Worm (Caenorhabditis elegans): ENCODE results near the gene T04C12.33.
A peak's percentile ranks its signal among the peaks of the same experiment; 100 is the strongest.

Gene T04C12.33

DNA sequence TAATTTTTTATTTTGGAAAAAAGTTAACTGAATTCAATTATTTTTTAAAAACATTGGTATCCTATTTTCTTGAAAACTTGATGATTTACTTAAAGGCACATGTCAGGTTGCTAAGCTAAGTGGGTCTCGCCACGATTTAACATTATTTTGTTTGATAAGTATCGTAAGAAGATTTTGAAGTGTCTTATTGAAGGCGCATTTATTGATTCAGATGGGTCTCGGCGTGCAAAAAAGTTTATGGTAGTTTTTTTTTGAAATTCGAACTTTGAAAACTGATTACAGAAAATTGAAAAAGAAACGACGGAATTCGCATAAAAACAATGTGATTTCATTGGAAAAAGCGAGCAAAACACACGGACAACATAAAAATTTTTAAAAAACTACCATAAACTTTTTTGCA lies 30.9 kb downstream of the T04C12.33 start:
- TF ChIP-seq nhr-77 (tag; optimal IDR thresholded peaks at IDR 0.05): no peak
- TF ChIP-seq ceh-82 (tag; optimal IDR thresholded peaks at IDR 0.05): no peak
- no peak for TF ChIP-seq nhr-43 (tag; optimal IDR thresholded peaks at IDR 0.05; ENCODE audit: poor library complexity, severe bottlenecking)
- no peak for TF ChIP-seq nhr-28 (tag; optimal IDR thresholded peaks at IDR 0.05)
- no peak for TF ChIP-seq unc-39 (tag; optimal IDR thresholded peaks at IDR 0.05)
- no peak for TF ChIP-seq fkh-2 (tag; optimal IDR thresholded peaks at IDR 0.05)
- TF ChIP-seq mdl-1 (tag; optimal IDR thresholded peaks at IDR 0.05): no peak
- TF ChIP-seq nhr-12 (tag; optimal IDR thresholded peaks at IDR 0.05): no peak
- TF ChIP-seq ZK546.5 (tag; optimal IDR thresholded peaks at IDR 0.05): no peak
- no peak for TF ChIP-seq nhr-76 (tag; optimal IDR thresholded peaks at IDR 0.05)
- no peak for TF ChIP-seq lsy-12 (tag; optimal IDR thresholded peaks at IDR 0.05)
- no peak for TF ChIP-seq elt-3 (tag; optimal IDR thresholded peaks at IDR 0.05)
- no peak for TF ChIP-seq pqm-1 (tag; optimal IDR thresholded peaks at IDR 0.05)
- TF ChIP-seq unc-62 (GFP tag; optimal IDR thresholded peaks at IDR 0.05): no peak
- no peak for TF ChIP-seq ztf-4 (tag; optimal IDR thresholded peaks at IDR 0.05)
- TF ChIP-seq ztf-11 (tag; optimal IDR thresholded peaks at IDR 0.05): no peak
- no peak for TF ChIP-seq fkh-10 (GFP tag; optimal IDR thresholded peaks at IDR 0.05)

DNA sequence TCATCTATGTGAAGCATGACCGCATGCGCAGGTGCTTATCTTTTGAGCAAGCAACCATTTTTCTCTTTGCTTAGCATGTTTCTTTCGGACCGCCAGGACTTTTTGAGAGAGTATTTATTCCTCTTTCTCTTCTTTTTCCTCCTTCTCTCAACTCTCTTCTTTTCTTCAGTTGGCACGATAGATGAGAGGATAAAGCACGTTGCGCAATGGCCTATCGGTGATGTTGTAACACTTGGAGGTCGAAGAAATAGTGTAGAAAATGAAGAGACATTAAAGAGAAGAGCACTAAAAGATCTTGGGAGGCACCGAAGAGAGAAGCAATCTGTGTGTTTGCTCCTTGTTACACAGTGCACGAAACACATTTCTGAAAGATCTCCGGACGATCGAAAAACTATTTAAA lies 31.7 kb downstream of the T04C12.33 start:
- TF ChIP-seq mdl-1 (tag; optimal IDR thresholded peaks at IDR 0.05): peak; percentile 57
- TF ChIP-seq lin-39 (tag; optimal IDR thresholded peaks at IDR 0.05): peak; percentile 71
- TF ChIP-seq jun-1 (tag; optimal IDR thresholded peaks at IDR 0.05): no peak
- TF ChIP-seq ceh-82 (tag; optimal IDR thresholded peaks at IDR 0.05): no peak
- TF ChIP-seq pqm-1 (tag; optimal IDR thresholded peaks at IDR 0.05): no peak
- TF ChIP-seq hmg-11 (tag; optimal IDR thresholded peaks at IDR 0.05): peak; percentile 21
- TF ChIP-seq nhr-67 (tag; optimal IDR thresholded peaks at IDR 0.05): no peak
- peak; percentile 73 for TF ChIP-seq nfya-1 (tag; optimal IDR thresholded peaks at IDR 0.05; ENCODE audit: insufficient read depth)

DNA sequence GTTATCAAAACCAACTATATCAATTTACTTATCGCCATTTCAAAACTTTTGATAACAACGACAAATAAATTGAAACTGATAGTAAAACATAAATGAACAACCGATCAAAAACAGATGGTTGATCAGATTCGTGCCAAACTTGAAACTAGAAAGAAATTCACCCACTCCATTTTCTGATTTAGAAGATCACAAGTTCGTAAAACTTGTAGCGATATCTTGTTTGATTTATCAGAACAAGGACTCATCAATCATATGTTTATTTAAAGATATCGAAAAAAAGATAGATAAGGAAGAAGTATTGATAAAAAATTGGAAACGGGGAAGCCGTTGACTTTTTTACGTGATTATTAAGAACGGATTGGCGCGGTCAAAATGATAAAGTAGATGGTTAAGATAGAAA lies 35.1 kb downstream of the T04C12.33 start:
- TF ChIP-seq fkh-10 (GFP tag; optimal IDR thresholded peaks at IDR 0.05) (no peak), ceh-28 (tag; optimal IDR thresholded peaks at IDR 0.05) (no peak), nhr-23 (tag; optimal IDR thresholded peaks at IDR 0.05) (no peak), elt-1 (tag; optimal IDR thresholded peaks at IDR 0.05) (no peak), elt-2 (tag; optimal IDR thresholded peaks at IDR 0.05) (peak; percentile 85), pqm-1 (tag; optimal IDR thresholded peaks at IDR 0.05) (peak; percentile 35), elt-3 (tag; optimal IDR thresholded peaks at IDR 0.05) (no peak), ZK546.5 (tag; optimal IDR thresholded peaks at IDR 0.05) (no peak), daf-12 (tag; optimal IDR thresholded peaks at IDR 0.05) (no peak), nhr-12 (tag; optimal IDR thresholded peaks at IDR 0.05) (no peak)

DNA sequence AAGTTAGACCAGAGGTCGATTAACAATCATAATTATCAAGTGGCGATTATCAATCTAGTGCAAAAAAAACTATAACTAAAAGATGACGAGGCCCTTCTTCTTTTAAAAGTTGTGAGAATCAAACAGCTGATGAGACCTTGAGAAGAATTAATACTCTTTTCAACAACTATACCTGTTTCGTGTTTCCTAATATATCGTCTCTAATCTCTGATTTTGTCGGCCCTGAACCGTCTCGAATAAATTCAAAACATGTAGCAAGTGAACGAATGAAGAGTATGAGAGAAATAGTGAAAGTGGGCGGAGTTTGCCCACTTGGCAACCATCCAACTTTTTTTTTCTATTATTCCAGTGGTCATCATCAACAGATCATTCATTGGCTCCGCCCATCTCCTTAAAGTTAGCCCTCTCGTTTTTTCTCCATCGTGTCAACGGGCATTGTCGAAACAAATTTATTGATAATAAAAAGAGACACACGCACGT lies 35.5 kb downstream of the T04C12.33 start, which contains the start of gene Y42A5A.1:
Gene Y42A5A.1 (plus strand): TSS at position 430 of the 480 bp plus-strand sequence.
- TF ChIP-seq daf-12 (tag; optimal IDR thresholded peaks at IDR 0.05): no peak
- TF ChIP-seq nhr-25 (tag; optimal IDR thresholded peaks at IDR 0.05): peak; percentile 3

DNA sequence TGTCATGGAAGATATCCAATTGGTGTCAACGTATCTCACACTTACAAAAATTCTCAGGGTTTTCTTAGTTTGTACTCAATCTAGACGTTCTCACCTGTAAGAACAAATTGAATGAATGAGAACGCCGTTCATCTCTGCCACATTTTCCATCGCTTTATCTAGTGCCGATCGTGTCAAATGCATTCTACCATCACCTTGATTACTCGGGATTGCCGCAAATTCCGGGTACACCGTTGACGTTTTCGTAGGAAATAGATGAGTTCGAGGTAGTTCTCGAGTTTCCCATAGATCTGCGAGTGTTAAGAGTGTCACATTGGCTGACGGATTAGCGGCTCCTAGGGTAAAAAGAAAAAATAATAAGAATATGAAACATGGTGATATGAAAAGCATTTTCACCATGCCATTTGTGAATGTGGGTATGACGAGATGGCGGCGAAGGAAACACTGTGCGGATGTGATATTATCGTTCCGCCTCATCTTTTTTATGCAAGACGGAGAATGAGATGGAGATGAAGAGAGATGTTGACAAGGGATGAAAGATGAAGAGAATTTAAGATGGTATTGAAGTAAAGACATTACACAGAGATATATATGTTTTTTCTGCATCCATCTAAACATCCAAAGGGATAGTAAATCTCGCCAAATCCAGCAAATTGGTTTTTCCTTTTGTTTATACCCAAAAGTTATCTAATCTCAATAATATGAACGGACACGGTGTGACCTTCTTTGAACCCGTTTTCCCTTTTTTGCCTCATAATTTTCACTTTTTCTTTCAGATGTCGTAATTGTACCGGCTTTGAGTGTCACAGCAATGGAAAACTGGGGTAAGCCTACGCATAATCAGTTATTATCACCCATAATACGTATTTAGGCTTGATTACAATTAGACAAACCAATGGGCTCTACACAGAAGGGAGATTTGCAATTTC lies 41.4 kb downstream of the T04C12.33 start, which contains the start of gene lact-8:
Gene lact-8 (minus strand): TSS at position 445 of the 929 bp plus-strand sequence.
- TF ChIP-seq fkh-2 (tag; optimal IDR thresholded peaks at IDR 0.05) (no peak), nfya-1 (tag; optimal IDR thresholded peaks at IDR 0.05; ENCODE audit: insufficient read depth) (no peak), elt-1 (tag; optimal IDR thresholded peaks at IDR 0.05) (peak; percentile 65), pha-4 (tag; optimal IDR thresholded peaks at IDR 0.05) (no peak), nhr-11 (tag; optimal IDR thresholded peaks at IDR 0.05) (no peak), nhr-25 (tag; optimal IDR thresholded peaks at IDR 0.05) (peak; percentile 13), R02D3.7 (tag; optimal IDR thresholded peaks at IDR 0.05) (no peak)

All from whole organism, L3 larva.